Fruit fly (Drosophila melanogaster) whole organism, prepupa: ENCODE results near the gene CG32213.
A peak's percentile ranks its signal among the peaks of the same experiment; 100 is the strongest.

ENCODE experiments used
- CG10631 ChIP-seq: fragments of 200-800 bp; sonication (Bioruptor generic); optimal IDR thresholded peaks from 2 replicates; lab custom pipeline; 2016; ENCODE audit warnings: missing biosample characterization, missing genetic modification characterization
- CG10669 ChIP-seq: fragments of 200-800 bp; sonication (Bioruptor generic); optimal IDR thresholded peaks from 3 replicates; lab custom pipeline; 2018; ENCODE audit warnings: missing biosample characterization, mild to moderate bottlenecking, missing genetic modification characterization, moderate library complexity
- CG11294 ChIP-seq: fragments of 200-800 bp; sonication (Bioruptor generic); IDR thresholded peaks from 2 replicates; pipeline ENCODE4 v1.3.6; 2022; ENCODE audit warnings: missing biosample characterization, missing genetic modification characterization
- CG11762 ChIP-seq: fragments of 200-800 bp; sonication (Bioruptor generic); optimal IDR thresholded peaks from 3 replicates; lab custom pipeline; 2016; ENCODE audit warnings: missing biosample characterization, missing genetic modification characterization; ENCODE audit not compliant: insufficient read depth
- CG15336 ChIP-seq: fragments of 200-800 bp; sonication (Bioruptor generic); IDR thresholded peaks from 2 replicates; pipeline ENCODE4 v1.3.6; 2022; ENCODE audit warnings: missing biosample characterization, missing genetic modification characterization
- CG1621 ChIP-seq: fragments of 200-800 bp; sonication (Bioruptor generic); optimal IDR thresholded peaks from 3 replicates; lab custom pipeline; 2018; ENCODE audit warnings: missing biosample characterization, mild to moderate bottlenecking, missing genetic modification characterization
- CG16779 ChIP-seq: fragments of 200-800 bp; sonication (Bioruptor generic); optimal IDR thresholded peaks from 3 replicates; lab custom pipeline; 2017; ENCODE audit warnings: missing biosample characterization, mild to moderate bottlenecking, missing genetic modification characterization
- CG3032 ChIP-seq: fragments of 200-800 bp; optimal IDR thresholded peaks from 2 replicates; lab custom pipeline; 2019; ENCODE audit warnings: missing biosample characterization, mild to moderate bottlenecking, missing genetic modification characterization, moderate library complexity
- CG31627 ChIP-seq: fragments of 200-800 bp; sonication (Bioruptor generic); optimal IDR thresholded peaks from 3 replicates; lab custom pipeline; 2016; ENCODE audit warnings: missing biosample characterization, missing genetic modification characterization
- CG34406 ChIP-seq: fragments of 200-800 bp; sonication (Bioruptor generic); optimal IDR thresholded peaks from 3 replicates; lab custom pipeline; 2016; ENCODE audit warnings: missing biosample characterization, missing genetic modification characterization
- CG3919 ChIP-seq: fragments of 200-800 bp; sonication (Bioruptor generic); optimal IDR thresholded peaks from 3 replicates; lab custom pipeline; 2016; ENCODE audit warnings: missing biosample characterization, missing genetic modification characterization
- CG4318 ChIP-seq: fragments of 200-800 bp; sonication (Bioruptor generic); optimal IDR thresholded peaks from 3 replicates; lab custom pipeline; 2017; ENCODE audit warnings: missing biosample characterization, mild to moderate bottlenecking, missing genetic modification characterization
- CG6276 ChIP-seq: fragments of 200-800 bp; sonication (Bioruptor generic); optimal IDR thresholded peaks from 2 replicates; lab custom pipeline; 2017; ENCODE audit warnings: missing biosample characterization, mild to moderate bottlenecking, missing genetic modification characterization
- CG6792 ChIP-seq: fragments of 200-800 bp; sonication (Bioruptor generic); optimal IDR thresholded peaks from 3 replicates; lab custom pipeline; 2016; ENCODE audit warnings: missing biosample characterization, missing genetic modification characterization
- CG6808 ChIP-seq: fragments of 200-800 bp; sonication (Bioruptor generic); optimal IDR thresholded peaks from 3 replicates; lab custom pipeline; 2017; ENCODE audit warnings: missing biosample characterization, missing genetic modification characterization, mild to moderate bottlenecking, moderate library complexity, missing genetic modification reagents
- CG6854 ChIP-seq: fragments of 200-800 bp; sonication (Bioruptor generic); optimal IDR thresholded peaks from 2 replicates; lab custom pipeline; 2017; ENCODE audit warnings: missing biosample characterization, mild to moderate bottlenecking, missing genetic modification characterization
- CG7368 ChIP-seq: fragments of 200-800 bp; sonication (Bioruptor generic); optimal IDR thresholded peaks from 3 replicates; lab custom pipeline; 2016; ENCODE audit warnings: missing biosample characterization, missing genetic modification characterization
- CG8119 ChIP-seq: fragments of 200-800 bp; sonication (Bioruptor generic); IDR thresholded peaks from 3 replicates; pipeline ENCODE4 v1.3.6; 2022; ENCODE audit warnings: missing biosample characterization, missing genetic modification characterization
- CG8319 ChIP-seq: fragments of 200-800 bp; sonication (Bioruptor generic); optimal IDR thresholded peaks from 3 replicates; lab custom pipeline; 2016; ENCODE audit warnings: missing biosample characterization, missing genetic modification characterization
- CG8632 ChIP-seq: fragments of 200-800 bp; sonication (Bioruptor generic); optimal IDR thresholded peaks from 3 replicates; lab custom pipeline; 2016; ENCODE audit warnings: missing biosample characterization, missing genetic modification characterization
- CG9139 ChIP-seq: fragments of 200-800 bp; sonication (Bioruptor generic); optimal IDR thresholded peaks from 3 replicates; lab custom pipeline; 2017; ENCODE audit warnings: missing biosample characterization, mild to moderate bottlenecking, missing genetic modification characterization
- Eip75B ChIP-seq: fragments of 200-800 bp; sonication (Bioruptor generic); optimal IDR thresholded peaks from 3 replicates; lab custom pipeline; 2016; ENCODE audit warnings: missing biosample characterization, missing genetic modification characterization
- Eip78C ChIP-seq: fragments of 200-800 bp; sonication (Bioruptor generic); peaks from one replicate; lab custom pipeline; 2016; ENCODE audit warnings: missing biosample characterization, missing genetic modification characterization
- Eip93F ChIP-seq: fragments of 200-800 bp; sonication (Bioruptor generic); optimal IDR thresholded peaks from 2 replicates; lab custom pipeline; 2016; ENCODE audit warnings: missing biosample characterization, mild to moderate bottlenecking, missing genetic modification characterization
- Ets96B ChIP-seq: fragments of 200-800 bp; optimal IDR thresholded peaks from 2 replicates; lab custom pipeline; 2019; ENCODE audit warnings: missing biosample characterization, mild to moderate bottlenecking, missing genetic modification characterization, moderate library complexity
- Gug ChIP-seq: fragments of 200-800 bp; sonication (Bioruptor generic); IDR thresholded peaks from 2 replicates; pipeline ENCODE4 v1.3.6; 2022; ENCODE audit warnings: missing biosample characterization, missing genetic modification characterization
- Hr38 ChIP-seq: sonication (Bioruptor generic); optimal IDR thresholded peaks from 2 replicates; lab custom pipeline; 2016; ENCODE audit warnings: missing biosample characterization, missing genetic modification characterization
- Hr39 ChIP-seq: fragments of 200-800 bp; sonication (Bioruptor generic); optimal IDR thresholded peaks from 2 replicates; lab custom pipeline; 2016; ENCODE audit warnings: missing biosample characterization, missing genetic modification characterization
- Hr4 ChIP-seq: fragments of 200-800 bp; sonication (Bioruptor generic); optimal IDR thresholded peaks from 3 replicates; lab custom pipeline; 2016; ENCODE audit warnings: missing biosample characterization, missing genetic modification characterization
- Lpt ChIP-seq: fragments of 200-800 bp; sonication (Bioruptor generic); optimal IDR thresholded peaks from 3 replicates; lab custom pipeline; 2016; ENCODE audit warnings: missing biosample characterization, missing genetic modification characterization
- OdsH ChIP-seq: fragments of 200-800 bp; sonication (Bioruptor generic); optimal IDR thresholded peaks from 3 replicates; lab custom pipeline; 2016; ENCODE audit warnings: missing biosample characterization, missing genetic modification characterization
- Smox ChIP-seq: fragments of 200-800 bp; sonication (Bioruptor generic); optimal IDR thresholded peaks from 3 replicates; lab custom pipeline; 2016; ENCODE audit warnings: missing biosample characterization, missing genetic modification characterization
- Sox102F ChIP-seq: fragments of 200-800 bp; sonication (Bioruptor generic); optimal IDR thresholded peaks from 2 replicates; lab custom pipeline; 2016; ENCODE audit warnings: missing biosample characterization, mild to moderate bottlenecking, missing genetic modification characterization
- Sox14 ChIP-seq: fragments of 200-800 bp; sonication (Bioruptor generic); optimal IDR thresholded peaks from 3 replicates; lab custom pipeline; 2016; ENCODE audit warnings: missing biosample characterization, missing genetic modification characterization
- Sox15 ChIP-seq: fragments of 200-800 bp; sonication (Bioruptor generic); optimal IDR thresholded peaks from 3 replicates; lab custom pipeline; 2016; ENCODE audit warnings: missing biosample characterization, missing genetic modification characterization
- achi ChIP-seq: fragments of 200-800 bp; sonication (Bioruptor generic); optimal IDR thresholded peaks from 3 replicates; lab custom pipeline; 2016; ENCODE audit warnings: missing biosample characterization, missing genetic modification characterization
- acj6 ChIP-seq: fragments of 200-800 bp; sonication (Bioruptor generic); optimal IDR thresholded peaks from 3 replicates; lab custom pipeline; 2016; ENCODE audit warnings: missing biosample characterization, missing genetic modification characterization
- cyc ChIP-seq: fragments of 200-800 bp; sonication (Bioruptor generic); optimal IDR thresholded peaks from 3 replicates; lab custom pipeline; 2016; ENCODE audit warnings: missing biosample characterization, missing genetic modification characterization
- dac ChIP-seq: fragments of 200-800 bp; sonication (Bioruptor generic); optimal IDR thresholded peaks from 2 replicates; lab custom pipeline; 2017; ENCODE audit warnings: missing biosample characterization, mild to moderate bottlenecking, missing genetic modification characterization
- dsx ChIP-seq: fragments of 200-800 bp; optimal IDR thresholded peaks from 3 replicates; lab custom pipeline; 2019; ENCODE audit warnings: missing biosample characterization, mild to moderate bottlenecking, missing genetic modification characterization, moderate library complexity; ENCODE audit not compliant: poor library complexity, severe bottlenecking
- eg ChIP-seq: fragments of 200-800 bp; sonication (Bioruptor generic); IDR thresholded peaks from 3 replicates; pipeline ENCODE4 v1.3.6; 2022; ENCODE audit warnings: missing biosample characterization, missing genetic modification characterization
- esn ChIP-seq: fragments of 200-800 bp; sonication (Bioruptor generic); optimal IDR thresholded peaks from 2 replicates; lab custom pipeline; 2016; ENCODE audit warnings: missing biosample characterization, mild to moderate bottlenecking, missing genetic modification characterization, moderate library complexity
- fd59A ChIP-seq: fragments of 200-800 bp; sonication (Bioruptor generic); optimal IDR thresholded peaks from 2 replicates; lab custom pipeline; 2017; ENCODE audit warnings: missing biosample characterization, mild to moderate bottlenecking, missing genetic modification characterization, missing genetic modification reagents
- fd85E ChIP-seq: fragments of 200-800 bp; sonication (Bioruptor generic); optimal IDR thresholded peaks from 3 replicates; lab custom pipeline; 2016; ENCODE audit warnings: missing biosample characterization, missing genetic modification characterization
- fkh ChIP-seq: fragments of 200-800 bp; sonication (Bioruptor generic); optimal IDR thresholded peaks from 3 replicates; lab custom pipeline; 2017; ENCODE audit warnings: missing biosample characterization, mild to moderate bottlenecking, missing genetic modification characterization, moderate library complexity
- lz ChIP-seq: fragments of 200-800 bp; sonication (Bioruptor generic); optimal IDR thresholded peaks from 3 replicates; lab custom pipeline; 2016; ENCODE audit warnings: missing biosample characterization, missing genetic modification characterization
- pdm3 ChIP-seq: fragments of 200-800 bp; sonication (Bioruptor generic); optimal IDR thresholded peaks from 3 replicates; lab custom pipeline; 2016; ENCODE audit warnings: missing biosample characterization, missing genetic modification characterization
- salr ChIP-seq, 2 experiments: fragments of 200-800 bp; sonication (Bioruptor generic); optimal IDR thresholded peaks; 3 replicates each; lab custom pipeline; 2016 to 2018; ENCODE audit warnings: missing biosample characterization in 2 of 2, missing genetic modification characterization in 2 of 2, mild to moderate bottlenecking in 1 of 2
- spab ChIP-seq: fragments of 200-800 bp; sonication (Bioruptor generic); optimal IDR thresholded peaks from 2 replicates; lab custom pipeline; 2017; ENCODE audit warnings: missing biosample characterization, mild to moderate bottlenecking, missing genetic modification characterization, missing genetic modification reagents
- ss ChIP-seq, 2 experiments: fragments of 200-800 bp; sonication (Bioruptor generic); optimal IDR thresholded peaks; 2 replicates in 1 of 2; 3 replicates in 1 of 2; lab custom pipeline; 2017 to 2018; ENCODE audit warnings: mild to moderate bottlenecking in 2 of 2, missing biosample characterization in 2 of 2, missing genetic modification characterization in 2 of 2, moderate library complexity in 1 of 2
- svp ChIP-seq: fragments of 200-800 bp; sonication (Bioruptor generic); peaks from one replicate; lab custom pipeline; 2016; ENCODE audit warnings: missing biosample characterization, missing genetic modification characterization
- topi ChIP-seq: fragments of 200-800 bp; sonication (Bioruptor generic); optimal IDR thresholded peaks from 3 replicates; lab custom pipeline; 2016; ENCODE audit warnings: missing biosample characterization, missing genetic modification characterization
- vri ChIP-seq: fragments of 200-800 bp; sonication (Bioruptor generic); optimal IDR thresholded peaks from 3 replicates; lab custom pipeline; 2016; ENCODE audit warnings: missing biosample characterization, mild to moderate bottlenecking, missing genetic modification characterization

Gene CG32213

dm6 chr3L:19516547-19516946 lies 40.9 kb downstream of the CG32213 start:
- TF ChIP-seq acj6 (GFP tag; lab: Kevin White, UChicago): peak; percentile 40
- no peak for TF ChIP-seq Lpt (GFP tag; lab: Kevin White, UChicago)
- TF ChIP-seq Smox (GFP tag; lab: Kevin White, UChicago): peak; percentile 18
- no peak for TF ChIP-seq CG1621 (tag; lab: Kevin White, UChicago)
- TF ChIP-seq Gug (GFP tag; lab: Robert Waterston, UW): no peak
- TF ChIP-seq OdsH (GFP tag; lab: Kevin White, UChicago): peak; percentile 64
- peak; percentile 34 for TF ChIP-seq CG10669
- TF ChIP-seq CG11294 (GFP tag; lab: Robert Waterston, UW): no peak
- TF ChIP-seq Eip75B (GFP tag; lab: Kevin White, UChicago): peak; percentile 71
- TF ChIP-seq CG7368 (GFP tag; lab: Kevin White, UChicago): peak; percentile 55
- TF ChIP-seq CG34406 (GFP tag; lab: Kevin White, UChicago): peak; percentile 33
- TF ChIP-seq Sox14: no peak
- TF ChIP-seq CG15336 (GFP tag; lab: Robert Waterston, UW): no peak
- peak; percentile 82 for TF ChIP-seq cyc (GFP tag; lab: Kevin White, UChicago)
- no peak for TF ChIP-seq CG6808 (GFP tag; lab: Kevin White, UChicago)
- TF ChIP-seq CG9139 (GFP tag; lab: Kevin White, UChicago): no peak
- peak in 1 of 2 experiments; percentile 73 for TF ChIP-seq salr (GFP tag; optimal IDR thresholded peaks at IDR 0.05; lab: Kevin White, UChicago)
- TF ChIP-seq CG6792 (GFP tag; lab: Kevin White, UChicago): peak; percentile 47
- no peak for TF ChIP-seq CG3032
- TF ChIP-seq fd85E (GFP tag; lab: Kevin White, UChicago): no peak
- no peak for TF ChIP-seq CG4318 (GFP tag; lab: Kevin White, UChicago)
- no peak for TF ChIP-seq vri (GFP tag; lab: Kevin White, UChicago)
- TF ChIP-seq Hr38 (GFP tag; lab: Kevin White, UChicago): no peak
- no peak for TF ChIP-seq spab
- TF ChIP-seq svp (GFP tag; lab: Kevin White, UChicago): peak; percentile 64
- TF ChIP-seq Hr39 (GFP tag; lab: Kevin White, UChicago): peak; percentile 74
- TF ChIP-seq Eip78C (GFP tag; lab: Kevin White, UChicago): peak; percentile 79
- TF ChIP-seq CG8632 (GFP tag; lab: Kevin White, UChicago): no peak
- peak; percentile 56 for TF ChIP-seq CG10631
- TF ChIP-seq ss (GFP tag; optimal IDR thresholded peaks at IDR 0.05; lab: Kevin White, UChicago): no peak
- peak; percentile 43 for TF ChIP-seq CG11762 (GFP tag; lab: Kevin White, UChicago)
- TF ChIP-seq CG3919 (GFP tag; lab: Kevin White, UChicago): peak; percentile 70
- TF ChIP-seq Eip93F (GFP tag; lab: Kevin White, UChicago): no peak
- peak; percentile 75 for TF ChIP-seq eg (GFP tag; lab: Robert Waterston, UW)
- no peak for TF ChIP-seq dsx
- TF ChIP-seq Sox102F (GFP tag; lab: Kevin White, UChicago): no peak
- no peak for TF ChIP-seq achi (GFP tag; lab: Kevin White, UChicago)
- TF ChIP-seq CG8119: no peak
- TF ChIP-seq Sox15 (GFP tag; lab: Kevin White, UChicago): peak; percentile 34
- peak; percentile 32 for TF ChIP-seq dac (GFP tag; lab: Kevin White, UChicago)
- TF ChIP-seq lz (GFP tag; lab: Kevin White, UChicago): peak; percentile 76
- TF ChIP-seq Ets96B: no peak
- peak; percentile 60 for TF ChIP-seq topi
- no peak for TF ChIP-seq CG6276
- peak; percentile 39 for TF ChIP-seq CG8319
- no peak for TF ChIP-seq fkh
- TF ChIP-seq esn (GFP tag; lab: Kevin White, UChicago): no peak
- peak; percentile 75 for TF ChIP-seq CG31627 (GFP tag; lab: Kevin White, UChicago)
- peak; percentile 10 for TF ChIP-seq Hr4 (GFP tag; lab: Kevin White, UChicago)
- TF ChIP-seq fd59A (GFP tag; lab: Kevin White, UChicago): no peak
- no peak for TF ChIP-seq CG16779 (tag; lab: Kevin White, UChicago)
- TF ChIP-seq pdm3: peak; percentile 60
- TF ChIP-seq CG6854 (GFP tag; lab: Kevin White, UChicago): no peak
